Fruit fly (Drosophila melanogaster) whole organism, embryonic: ENCODE data around the gene Ns1.

Experiments
- Abd-B ChIP-seq: fragments of 200-800 bp; sonication (Bioruptor generic); optimal IDR thresholded peaks from 2 replicates; lab custom pipeline; 2018; ENCODE audit warnings: missing biosample characterization, mild to moderate bottlenecking, missing genetic modification characterization, moderate library complexity
- Bteb2 ChIP-seq: fragments of 200-800 bp; sonication (Bioruptor generic); optimal IDR thresholded peaks from 2 replicates; lab custom pipeline; 2016; ENCODE audit warnings: missing biosample characterization, missing genetic modification characterization
- CG10209 ChIP-seq: fragments of 200-800 bp; sonication (Bioruptor generic); optimal IDR thresholded peaks from 3 replicates; lab custom pipeline; 2017; ENCODE audit warnings: missing biosample characterization, mild to moderate bottlenecking, missing genetic modification characterization, missing genetic modification reagents
- CG10462 ChIP-seq: fragments of 200-800 bp; sonication (Bioruptor generic); optimal IDR thresholded peaks from 2 replicates; lab custom pipeline; 2016; ENCODE audit warnings: missing biosample characterization, missing genetic modification characterization
- CG10543 ChIP-seq: fragments of 200-800 bp; sonication (Bioruptor generic); optimal IDR thresholded peaks from 3 replicates; lab custom pipeline; 2017; ENCODE audit warnings: missing biosample characterization, mild to moderate bottlenecking, missing genetic modification characterization, moderate library complexity
- CG11456 ChIP-seq: fragments of 200-800 bp; sonication (Bioruptor generic); IDR thresholded peaks from 3 replicates; pipeline ENCODE4 v1.3.6; 2022; ENCODE audit warnings: missing biosample characterization, missing genetic modification characterization
- CG11504 ChIP-seq: fragments of 200-800 bp; sonication (Bioruptor generic); optimal IDR thresholded peaks from 3 replicates; lab custom pipeline; 2019; ENCODE audit warnings: missing biosample characterization, mild to moderate bottlenecking, missing genetic modification characterization, moderate library complexity
- CG11560 ChIP-seq: fragments of 200-800 bp; sonication (Bioruptor generic); IDR thresholded peaks from 3 replicates; pipeline ENCODE4 v1.3.6; 2022; ENCODE audit warnings: missing biosample characterization, missing genetic modification characterization
- CG12104 ChIP-seq: fragments of 200-800 bp; sonication (Bioruptor generic); optimal IDR thresholded peaks from 3 replicates; lab custom pipeline; 2016; ENCODE audit warnings: missing biosample characterization, missing genetic modification characterization
- CG12942 ChIP-seq: fragments of 200-800 bp; sonication (Bioruptor generic); optimal IDR thresholded peaks from 3 replicates; lab custom pipeline; 2016; ENCODE audit warnings: missing biosample characterization, missing genetic modification characterization
- CG14441 ChIP-seq: fragments of 200-800 bp; sonication (Bioruptor generic); IDR thresholded peaks from 2 replicates; pipeline ENCODE4 v1.3.6; 2022; ENCODE audit warnings: missing biosample characterization, missing genetic modification characterization
- CG15601 ChIP-seq: fragments of 200-800 bp; sonication (Bioruptor generic); optimal IDR thresholded peaks from 3 replicates; lab custom pipeline; 2019; ENCODE audit warnings: missing biosample characterization, mild to moderate bottlenecking, missing genetic modification characterization, moderate library complexity
- CG18262 ChIP-seq: fragments of 200-800 bp; optimal IDR thresholded peaks from 3 replicates; lab custom pipeline; 2019; ENCODE audit warnings: missing biosample characterization, mild to moderate bottlenecking, missing genetic modification characterization, moderate library complexity
- CG18476 ChIP-seq: fragments of 200-800 bp; sonication (Bioruptor generic); optimal IDR thresholded peaks from 2 replicates; lab custom pipeline; 2016; ENCODE audit warnings: missing biosample characterization, mild to moderate bottlenecking, missing genetic modification characterization
- CG18764 ChIP-seq: fragments of 200-800 bp; sonication (Bioruptor generic); optimal IDR thresholded peaks from 3 replicates; lab custom pipeline; 2016; ENCODE audit warnings: missing biosample characterization, missing genetic modification characterization
- CG2712 ChIP-seq: fragments of 200-800 bp; optimal IDR thresholded peaks from 3 replicates; lab custom pipeline; 2019; ENCODE audit warnings: missing biosample characterization, mild to moderate bottlenecking, missing genetic modification characterization, moderate library complexity
- CG30403 ChIP-seq: fragments of 200-800 bp; sonication (Bioruptor generic); optimal IDR thresholded peaks from 3 replicates; lab custom pipeline; 2016; ENCODE audit warnings: missing biosample characterization, missing genetic modification characterization
- CG4820 ChIP-seq: fragments of 200-800 bp; sonication (Bioruptor generic); optimal IDR thresholded peaks from 3 replicates; lab custom pipeline; 2016; ENCODE audit warnings: missing biosample characterization, missing genetic modification characterization
- CG5245 ChIP-seq: fragments of 200-800 bp; sonication (Bioruptor generic); optimal IDR thresholded peaks from 3 replicates; lab custom pipeline; 2016; ENCODE audit warnings: missing biosample characterization, missing genetic modification characterization
- CG6689 ChIP-seq: fragments of 200-800 bp; sonication (Bioruptor generic); IDR thresholded peaks from 2 replicates; pipeline ENCODE4 v1.3.6; 2022; ENCODE audit warnings: missing biosample characterization, missing genetic modification characterization
- CG6791 ChIP-seq: fragments of 200-800 bp; sonication (Bioruptor generic); IDR thresholded peaks from 3 replicates; pipeline ENCODE4 v1.3.6; 2022; ENCODE audit warnings: missing biosample characterization, missing genetic modification characterization; ENCODE audit not compliant: partially characterized antibody
- CG6813 ChIP-seq: fragments of 200-800 bp; sonication (Bioruptor generic); optimal IDR thresholded peaks from 2 replicates; lab custom pipeline; 2017; ENCODE audit warnings: missing biosample characterization, missing genetic modification characterization, mild to moderate bottlenecking, moderate library complexity, missing genetic modification reagents
- CG7839 ChIP-seq: fragments of 200-800 bp; sonication (Bioruptor generic); optimal IDR thresholded peaks from 3 replicates; lab custom pipeline; 2018; ENCODE audit warnings: missing biosample characterization, mild to moderate bottlenecking, missing genetic modification characterization, moderate library complexity
- CG8290 ChIP-seq, 3 experiments: fragments of 200-800 bp; sonication (Bioruptor generic); optimal IDR thresholded peaks; 2 replicates each; lab custom pipeline; 2016 to 2019; ENCODE audit warnings: missing biosample characterization in 3 of 3, missing genetic modification characterization in 3 of 3, mild to moderate bottlenecking in 2 of 3, moderate library complexity in 1 of 3
- CG9932 ChIP-seq: fragments of 200-800 bp; sonication (Bioruptor generic); IDR thresholded peaks from 2 replicates; pipeline ENCODE4 v1.3.6; 2022; ENCODE audit warnings: missing biosample characterization, missing genetic modification characterization
- CHES-1-like ChIP-seq: fragments of 200-800 bp; sonication (Bioruptor generic); optimal IDR thresholded peaks from 2 replicates; lab custom pipeline; 2016; ENCODE audit warnings: missing biosample characterization, missing genetic modification characterization
- Dad ChIP-seq: fragments of 200-800 bp; sonication (Bioruptor generic); optimal IDR thresholded peaks from 3 replicates; lab custom pipeline; 2016; ENCODE audit warnings: missing biosample characterization, missing genetic modification characterization
- Drgx ChIP-seq: fragments of 200-800 bp; sonication (Bioruptor generic); IDR thresholded peaks from 2 replicates; pipeline ENCODE4 v1.3.6; 2022; ENCODE audit warnings: missing biosample characterization, missing genetic modification characterization
- HLH3B ChIP-seq: fragments of 200-800 bp; sonication (Bioruptor generic); IDR thresholded peaks from 2 replicates; pipeline ENCODE4 v1.3.6; 2022; ENCODE audit warnings: missing biosample characterization, missing genetic modification characterization
- HmgZ ChIP-seq: fragments of 200-800 bp; sonication (Bioruptor generic); optimal IDR thresholded peaks from 2 replicates; lab custom pipeline; 2018; ENCODE audit warnings: missing biosample characterization, mild to moderate bottlenecking, missing genetic modification characterization
- Lhr ChIP-seq: fragments of 200-800 bp; sonication (Bioruptor generic); optimal IDR thresholded peaks from 3 replicates; lab custom pipeline; 2017; ENCODE audit warnings: mild to moderate bottlenecking, missing biosample characterization, missing genetic modification reagents, missing genetic modification characterization
- Mad ChIP-seq: fragments of 200-800 bp; sonication (Bioruptor generic); optimal IDR thresholded peaks from 2 replicates; lab custom pipeline; 2016; ENCODE audit warnings: missing biosample characterization, missing genetic modification characterization
- Pdp1 ChIP-seq, 2 experiments: fragments of 200-800 bp; sonication (Bioruptor generic); optimal IDR thresholded peaks; 3 replicates each; lab custom pipeline; 2016; ENCODE audit warnings: missing biosample characterization in 2 of 2, missing genetic modification characterization in 2 of 2, mild to moderate bottlenecking in 1 of 2, moderate library complexity in 1 of 2
- Sin3A ChIP-seq: fragments of >200 bp; optimal IDR thresholded peaks from 2 replicates; lab custom pipeline; 2018
- Ssrp ChIP-seq: fragments of 200-800 bp; sonication (Bioruptor generic); optimal IDR thresholded peaks from 2 replicates; lab custom pipeline; 2018; ENCODE audit warnings: missing biosample characterization, mild to moderate bottlenecking, missing genetic modification characterization, moderate library complexity
- Xbp1 ChIP-seq: fragments of 200-800 bp; sonication (Bioruptor generic); optimal IDR thresholded peaks from 3 replicates; lab custom pipeline; 2016; ENCODE audit warnings: missing biosample characterization, mild to moderate bottlenecking, missing genetic modification characterization
- bowl ChIP-seq: fragments of 200-800 bp; sonication (Bioruptor generic); IDR thresholded peaks from 2 replicates; pipeline ENCODE4 v1.3.6; 2022; ENCODE audit warnings: missing biosample characterization, missing genetic modification characterization
- ci ChIP-seq: fragments of 200-800 bp; sonication (Bioruptor generic); IDR thresholded peaks from 3 replicates; pipeline ENCODE4 v1.3.6; 2022; ENCODE audit warnings: missing biosample characterization, missing genetic modification characterization
- dpn ChIP-seq, 2 experiments: fragments of 200-800 bp; sonication (Bioruptor generic); optimal IDR thresholded peaks; 3 replicates each; lab custom pipeline; 2016; ENCODE audit warnings: missing biosample characterization in 2 of 2, missing genetic modification characterization in 2 of 2
- fd3F ChIP-seq: fragments of 200-800 bp; sonication (Bioruptor generic); optimal IDR thresholded peaks from 2 replicates; lab custom pipeline; 2018; ENCODE audit warnings: missing biosample characterization, mild to moderate bottlenecking, missing genetic modification characterization, moderate library complexity
- gsb-n ChIP-seq: fragments of 200-800 bp; sonication (Bioruptor generic); optimal IDR thresholded peaks from 3 replicates; lab custom pipeline; 2018; ENCODE audit warnings: missing biosample characterization, mild to moderate bottlenecking, missing genetic modification characterization
- gt ChIP-seq: fragments of 200-800 bp; sonication (Bioruptor generic); IDR thresholded peaks from 2 replicates; pipeline ENCODE4 v1.3.6; 2022; ENCODE audit warnings: missing biosample characterization, missing genetic modification characterization
- knrl ChIP-seq: fragments of 200-800 bp; sonication (Bioruptor generic); IDR thresholded peaks from 3 replicates; pipeline ENCODE4 v1.3.6; 2022; ENCODE audit warnings: missing biosample characterization, missing genetic modification characterization; ENCODE audit not compliant: partially characterized antibody
- lmd ChIP-seq: fragments of 200-800 bp; sonication (Bioruptor generic); IDR thresholded peaks from 2 replicates; pipeline ENCODE4 v1.3.6; 2022; ENCODE audit warnings: missing biosample characterization, missing genetic modification characterization
- nmo ChIP-seq: fragments of 200-800 bp; sonication (Bioruptor generic); optimal IDR thresholded peaks from 2 replicates; lab custom pipeline; 2018; ENCODE audit warnings: missing biosample characterization, mild to moderate bottlenecking, missing genetic modification characterization, moderate library complexity
- pita ChIP-seq: fragments of 200-800 bp; sonication (Bioruptor generic); optimal IDR thresholded peaks from 2 replicates; lab custom pipeline; 2017; ENCODE audit warnings: missing biosample characterization, mild to moderate bottlenecking, missing genetic modification characterization
- row ChIP-seq: fragments of 200-800 bp; sonication (Bioruptor generic); IDR thresholded peaks from 3 replicates; pipeline ENCODE4 v1.3.6; 2022; ENCODE audit warnings: missing biosample characterization, missing genetic modification characterization
- scrt ChIP-seq: fragments of 200-800 bp; sonication (Bioruptor generic); optimal IDR thresholded peaks from 2 replicates; lab custom pipeline; 2018; ENCODE audit warnings: missing biosample characterization, mild to moderate bottlenecking, missing genetic modification characterization, moderate library complexity
- slbo ChIP-seq: fragments of 200-800 bp; sonication (Bioruptor generic); IDR thresholded peaks from 2 replicates; pipeline ENCODE4 v1.3.6; 2022; ENCODE audit warnings: missing biosample characterization, missing genetic modification characterization
- slp2 ChIP-seq: fragments of 200-800 bp; sonication (Bioruptor generic); optimal IDR thresholded peaks from 2 replicates; lab custom pipeline; 2016; ENCODE audit warnings: missing biosample characterization, missing genetic modification characterization

Ns1 gene

dm6 chr3R:17060244-17060664 is 12.2 kb downstream of the Ns1 start (continued):
- peak; percentile 66 for TF ChIP-seq CG18476
- peak; percentile 43 for TF ChIP-seq lmd (GFP tag; lab: Robert Waterston, UW)
- no peak for TF ChIP-seq gt (GFP tag; lab: Robert Waterston, UW)
- TF ChIP-seq Dad (GFP tag; lab: Kevin White, UChicago), result peak; percentile 67
- peak; percentile 27 for TF ChIP-seq Bteb2 (GFP tag; lab: Kevin White, UChicago)
- TF ChIP-seq CG14441 (GFP tag; lab: Robert Waterston, UW), result peak; percentile 32; the same call in 1 of the 2 replicates
- TF ChIP-seq CG12942 (GFP tag; lab: Kevin White, UChicago), result peak; percentile 30
- peak; percentile 8 for TF ChIP-seq Abd-B
- no peak for TF ChIP-seq CG10543 (GFP tag; lab: Kevin White, UChicago)
- peak; percentile 32 for TF ChIP-seq gsb-n (tag; lab: Kevin White, UChicago)
- peak; percentile 56 for TF ChIP-seq CG12104
- peak; percentile 62 for TF ChIP-seq CG7839 (tag; lab: Kevin White, UChicago)
- TF ChIP-seq CG15601 (tag; lab: Kevin White, UChicago), result peak; percentile 25
- peak; percentile 33 for TF ChIP-seq CG10209 (GFP tag; lab: Kevin White, UChicago)
- TF ChIP-seq slbo (GFP tag; lab: Robert Waterston, UW), result peak; percentile 55
- TF ChIP-seq CG6813 (GFP tag; lab: Kevin White, UChicago), result no peak
- peak; percentile 52 for TF ChIP-seq CG8290 (GFP tag; optimal IDR thresholded peaks at IDR 0.05; lab: Kevin White, UChicago)
- peak in 1 of 2 experiments; percentile 87 for TF ChIP-seq CG8290 (tag; optimal IDR thresholded peaks at IDR 0.05; lab: Kevin White, UChicago)
- TF ChIP-seq fd3F (GFP tag; lab: Kevin White, UChicago), result peak; percentile 5
- TF ChIP-seq slp2 (GFP tag; lab: Kevin White, UChicago), result peak; percentile 16
- 0 out of 3 replicates have a peak, but pooled peaks have one; percentile 7 for TF ChIP-seq ci (GFP tag; lab: Robert Waterston, UW)
- no peak for TF ChIP-seq CG11560 (tag; lab: Robert Waterston, UW)
- TF ChIP-seq Drgx (GFP tag; lab: Robert Waterston, UW), result peak; percentile 72
- peak; percentile 23 for TF ChIP-seq CG4820
- no peak for TF ChIP-seq CG11456 (GFP tag; lab: Robert Waterston, UW)
- peak; percentile 13 to 49 for TF ChIP-seq dpn (GFP tag; optimal IDR thresholded peaks at IDR 0.05; lab: Kevin White, UChicago)
- TF ChIP-seq CG5245 (GFP tag; lab: Kevin White, UChicago), result no peak
- peak; percentile 61 for TF ChIP-seq row (GFP tag; lab: Robert Waterston, UW)
- TF ChIP-seq CG18262 (tag; lab: Kevin White, UChicago), result peak; percentile 79
- TF ChIP-seq CG30403 (GFP tag; lab: Kevin White, UChicago), result peak; percentile 73
- no peak for TF ChIP-seq CG9932 (GFP tag; lab: Robert Waterston, UW)
- no peak for TF ChIP-seq HmgZ (tag; lab: Kevin White, UChicago)
- no peak for TF ChIP-seq Lhr
- peak; percentile 7 to 9 for TF ChIP-seq Pdp1 (GFP tag; optimal IDR thresholded peaks at IDR 0.05; lab: Kevin White, UChicago)
- no peak for TF ChIP-seq Mad (GFP tag; lab: Kevin White, UChicago)
- TF ChIP-seq CG11504 (tag; lab: Kevin White, UChicago), result peak; percentile 72
- no peak for TF ChIP-seq CG6791 (GFP tag; lab: Robert Waterston, UW)
- TF ChIP-seq Sin3A (lab: Kevin White, UChicago), result no peak
- no peak for TF ChIP-seq knrl
- peak; percentile 17 for TF ChIP-seq CG10462
- peak; percentile 3 for TF ChIP-seq scrt (GFP tag; lab: Kevin White, UChicago)
- no peak for TF ChIP-seq pita (GFP tag; lab: Kevin White, UChicago)
- 0 out of 2 replicates have a peak, but pooled peaks have one; percentile 25 for TF ChIP-seq HLH3B (GFP tag; lab: Robert Waterston, UW)
- TF ChIP-seq CG2712 (tag; lab: Kevin White, UChicago), result peak; percentile 63
- no peak for TF ChIP-seq CG18764 (GFP tag; lab: Kevin White, UChicago)
- TF ChIP-seq Xbp1 (GFP tag; lab: Kevin White, UChicago), result peak; percentile 53
- TF ChIP-seq CG6689 (GFP tag; lab: Robert Waterston, UW), result 0 out of 2 replicates have a peak, but pooled peaks have one; percentile 44
- peak; percentile 66 for TF ChIP-seq Ssrp
- TF ChIP-seq nmo, result peak; percentile 73
- peak; percentile 19 for TF ChIP-seq CHES-1-like (GFP tag; lab: Kevin White, UChicago)
- 0 out of 2 replicates have a peak, but pooled peaks have one; percentile 27 for TF ChIP-seq bowl (GFP tag; lab: Robert Waterston, UW)
